Worm (Caenorhabditis elegans) whole organism, L1 larva: ENCODE results near the gene irld-14.
A peak's percentile ranks its signal among the peaks of the same experiment; 100 is the strongest.

Experiments
- C34B4.2 ChIP-seq: sonication (generic microtip); optimal IDR thresholded peaks from 2 replicates; lab custom pipeline; 2017; ENCODE audit warnings: mild to moderate bottlenecking, missing genetic modification characterization, missing compliant biosample characterization
- F16B12.6 ChIP-seq: fragments of 150-350 bp; optimal IDR thresholded peaks from 2 replicates; lab custom pipeline; 2014; ENCODE audit warnings: missing biosample characterization, missing genetic modification characterization
- aha-1 ChIP-seq: fragments of 150-350 bp; optimal IDR thresholded peaks from 2 replicates; lab custom pipeline; 2014; ENCODE audit warnings: missing biosample characterization, missing genetic modification characterization
- ceh-8 ChIP-seq: fragments of 200-800 bp; sonication (Bioruptor generic); optimal IDR thresholded peaks from 2 replicates; lab custom pipeline; 2018; ENCODE audit warnings: mild to moderate bottlenecking, missing genetic modification characterization, moderate library complexity, missing compliant biosample characterization
- ceh-82 ChIP-seq, 3 experiments: fragments of 150-350 bp in 1 of 3; sonication (generic microtip) in 2 of 3; optimal IDR thresholded peaks; 2 replicates each; lab custom pipeline; 2014 to 2017; ENCODE audit warnings: missing biosample characterization in 3 of 3, missing genetic modification characterization in 3 of 3
- dsc-1 ChIP-seq: sonication (generic microtip); optimal IDR thresholded peaks from 2 replicates; lab custom pipeline; 2016; ENCODE audit warnings: mild to moderate bottlenecking, missing genetic modification characterization, missing compliant biosample characterization
- efl-1 ChIP-seq, 4 experiments: fragments of 150-350 bp; optimal IDR thresholded peaks in 3 of 4; peaks in 1 of 4; 1 replicate in 1 of 4; 2 replicates in 3 of 4; lab custom pipeline; 2014; ENCODE audit warnings: missing biosample characterization in 2 of 4, missing genetic modification characterization in 2 of 4, missing genetic modification reagents in 2 of 4
- elt-3 ChIP-seq, 6 experiments: fragments of 150-350 bp in 1 of 6; sonication (generic microtip); optimal IDR thresholded peaks; 2 replicates each; lab custom pipeline; 2017 to 2018; ENCODE audit warnings: missing biosample characterization in 6 of 6, missing genetic modification characterization in 6 of 6, inconsistent platforms in 1 of 6
- grh-1 ChIP-seq: fragments of 200-800 bp; sonication (Bioruptor generic); IDR thresholded peaks from 2 replicates; pipeline ENCODE4 v1.3.6; 2022; ENCODE audit warnings: missing genetic modification reagents, missing genetic modification characterization, missing compliant biosample characterization
- hlh-17 ChIP-seq: fragments of 200-800 bp; sonication (Bioruptor generic); optimal IDR thresholded peaks from 2 replicates; lab custom pipeline; 2018; ENCODE audit warnings: missing genetic modification characterization, mild to moderate bottlenecking, missing compliant biosample characterization, moderate library complexity, borderline replicate concordance
- hpl-2 ChIP-seq: fragments of 150-350 bp; optimal IDR thresholded peaks from 2 replicates; lab custom pipeline; 2014; ENCODE audit warnings: missing biosample characterization, missing genetic modification reagents, missing genetic modification characterization
- irx-1 ChIP-seq: sonication (generic microtip); optimal IDR thresholded peaks from 2 replicates; lab custom pipeline; 2016; ENCODE audit warnings: missing genetic modification characterization, missing compliant biosample characterization
- lin-13 ChIP-seq: fragments of 150-350 bp; optimal IDR thresholded peaks from 2 replicates; lab custom pipeline; 2014; ENCODE audit warnings: missing biosample characterization, missing genetic modification reagents, missing genetic modification characterization
- lin-14 ChIP-seq: fragments of 200-800 bp; sonication (Bioruptor generic); optimal IDR thresholded peaks from 2 replicates; lab custom pipeline; 2018; ENCODE audit warnings: mild to moderate bottlenecking, missing genetic modification characterization, moderate library complexity, missing compliant biosample characterization
- lin-35 ChIP-seq, 2 experiments: fragments of 150-350 bp; optimal IDR thresholded peaks; 2 replicates each; lab custom pipeline; 2014; ENCODE audit warnings: missing biosample characterization in 2 of 2, missing genetic modification characterization in 2 of 2, missing genetic modification reagents in 2 of 2
- mab-9 ChIP-seq: fragments of 200-800 bp; sonication (Bioruptor generic); IDR thresholded peaks from 2 replicates; pipeline ENCODE4 v1.3.6; 2022; ENCODE audit warnings: missing genetic modification reagents, missing genetic modification characterization, missing compliant biosample characterization
- mep-1 ChIP-seq: fragments of 150-350 bp; optimal IDR thresholded peaks from 2 replicates; lab custom pipeline; 2014; ENCODE audit warnings: missing biosample characterization, missing genetic modification characterization
- nhr-237 ChIP-seq: fragments of 150-350 bp; optimal IDR thresholded peaks from 2 replicates; lab custom pipeline; 2014; ENCODE audit warnings: missing biosample characterization, missing genetic modification characterization
- nhr-28 ChIP-seq: fragments of 150-350 bp; optimal IDR thresholded peaks from 2 replicates; lab custom pipeline; 2014; ENCODE audit warnings: missing biosample characterization, missing genetic modification characterization
- nhr-47 ChIP-seq: sonication (generic microtip); optimal IDR thresholded peaks from 2 replicates; lab custom pipeline; 2016; ENCODE audit warnings: mild to moderate bottlenecking, missing genetic modification characterization, moderate library complexity, missing compliant biosample characterization
- nhr-71 ChIP-seq: sonication (generic microtip); optimal IDR thresholded peaks from 2 replicates; lab custom pipeline; 2016; ENCODE audit warnings: mild to moderate bottlenecking, missing genetic modification characterization, moderate library complexity, missing compliant biosample characterization
- nhr-77 ChIP-seq: fragments of 150-350 bp; optimal IDR thresholded peaks from 2 replicates; lab custom pipeline; 2014; ENCODE audit warnings: missing biosample characterization, missing genetic modification characterization
- nhr-85 ChIP-seq: sonication (generic microtip); peaks from one replicate; lab custom pipeline; 2016; ENCODE audit warnings: missing genetic modification characterization, inconsistent platforms, missing compliant biosample characterization
- nhr-90 ChIP-seq: sonication (generic microtip); optimal IDR thresholded peaks from 2 replicates; lab custom pipeline; 2016; ENCODE audit warnings: mild to moderate bottlenecking, missing genetic modification characterization, missing compliant biosample characterization; ENCODE audit not compliant: poor library complexity
- pag-3 ChIP-seq: sonication (generic microtip); optimal IDR thresholded peaks from 2 replicates; lab custom pipeline; 2017; ENCODE audit warnings: missing genetic modification characterization, mild to moderate bottlenecking, missing compliant biosample characterization, antibody characterized with exemption, borderline replicate concordance; ENCODE audit not compliant: insufficient read depth
- pax-3 ChIP-seq: fragments of 200-800 bp; sonication (Bioruptor generic); optimal IDR thresholded peaks from 2 replicates; lab custom pipeline; 2018; ENCODE audit warnings: mild to moderate bottlenecking, missing genetic modification characterization, moderate library complexity, missing compliant biosample characterization
- pqm-1 ChIP-seq: sonication (generic microtip); optimal IDR thresholded peaks from 3 replicates; lab custom pipeline; 2017; ENCODE audit warnings: missing biosample characterization, missing genetic modification characterization
- rnt-1 ChIP-seq: sonication (generic microtip); optimal IDR thresholded peaks from 2 replicates; lab custom pipeline; 2016; ENCODE audit warnings: mild to moderate bottlenecking, missing genetic modification characterization, moderate library complexity, missing compliant biosample characterization
- snpc-4 ChIP-seq: fragments of 150-350 bp; optimal IDR thresholded peaks from 2 replicates; lab custom pipeline; 2014; ENCODE audit warnings: missing biosample characterization, missing genetic modification characterization
- snu-23 ChIP-seq: sonication (generic microtip); optimal IDR thresholded peaks from 2 replicates; lab custom pipeline; 2016; ENCODE audit warnings: missing genetic modification characterization, missing compliant biosample characterization
- sox-4 ChIP-seq: sonication (generic microtip); optimal IDR thresholded peaks from 2 replicates; lab custom pipeline; 2016; ENCODE audit warnings: missing genetic modification characterization, missing compliant biosample characterization
- sptf-1 ChIP-seq: fragments of 150-350 bp; optimal IDR thresholded peaks from 2 replicates; lab custom pipeline; 2014; ENCODE audit warnings: missing biosample characterization, missing genetic modification characterization
- swsn-7 ChIP-seq: sonication (generic microtip); optimal IDR thresholded peaks from 2 replicates; lab custom pipeline; 2016; ENCODE audit warnings: missing genetic modification characterization, missing compliant biosample characterization
- tlp-1 ChIP-seq: fragments of 150-350 bp; optimal IDR thresholded peaks from 2 replicates; lab custom pipeline; 2014; ENCODE audit warnings: missing biosample characterization, missing genetic modification characterization
- unc-30 ChIP-seq: sonication (generic microtip); optimal IDR thresholded peaks from 2 replicates; lab custom pipeline; 2017; ENCODE audit warnings: missing biosample characterization, missing genetic modification characterization
- unc-86 ChIP-seq: sonication (generic microtip); optimal IDR thresholded peaks from 2 replicates; lab custom pipeline; 2016; ENCODE audit warnings: missing genetic modification characterization, missing compliant biosample characterization
- unc-98 ChIP-seq: fragments of 200-800 bp; sonication (Bioruptor generic); IDR thresholded peaks from 2 replicates; pipeline ENCODE4 v1.3.6; 2022; ENCODE audit warnings: missing genetic modification characterization, missing compliant biosample characterization

irld-14 gene

ce11 chrV:15011560-15011959, 15.2 kb downstream of the irld-14 start, which contains the start of gene nmr-2:
nmr-2 (minus strand) TSS chrV:15011660.
- TF ChIP-seq sox-4 (tag; lab: Kevin White, UChicago) (no peak), lin-13 (GFP tag; lab: Kevin White, UChicago) (no peak), hlh-17 (GFP tag; lab: Kevin White, UChicago) (no peak), elt-3 (tag; optimal IDR thresholded peaks at IDR 0.05; lab: Kevin White, UChicago) (no peak), snpc-4 (tag; lab: Kevin White, UChicago) (no peak), sptf-1 (tag; lab: Kevin White, UChicago) (no peak), C34B4.2 (tag; lab: Kevin White, UChicago) (no peak), irx-1 (tag; lab: Kevin White, UChicago) (no peak), nhr-90 (tag; lab: Kevin White, UChicago) (no peak), lin-35 (GFP tag; optimal IDR thresholded peaks at IDR 0.05; lab: Kevin White, UChicago) (no peak), pag-3 (no peak), nhr-71 (no peak), unc-98 (GFP tag; lab: Robert Waterston, UW) (no peak), unc-30 (no peak)

DNA sequence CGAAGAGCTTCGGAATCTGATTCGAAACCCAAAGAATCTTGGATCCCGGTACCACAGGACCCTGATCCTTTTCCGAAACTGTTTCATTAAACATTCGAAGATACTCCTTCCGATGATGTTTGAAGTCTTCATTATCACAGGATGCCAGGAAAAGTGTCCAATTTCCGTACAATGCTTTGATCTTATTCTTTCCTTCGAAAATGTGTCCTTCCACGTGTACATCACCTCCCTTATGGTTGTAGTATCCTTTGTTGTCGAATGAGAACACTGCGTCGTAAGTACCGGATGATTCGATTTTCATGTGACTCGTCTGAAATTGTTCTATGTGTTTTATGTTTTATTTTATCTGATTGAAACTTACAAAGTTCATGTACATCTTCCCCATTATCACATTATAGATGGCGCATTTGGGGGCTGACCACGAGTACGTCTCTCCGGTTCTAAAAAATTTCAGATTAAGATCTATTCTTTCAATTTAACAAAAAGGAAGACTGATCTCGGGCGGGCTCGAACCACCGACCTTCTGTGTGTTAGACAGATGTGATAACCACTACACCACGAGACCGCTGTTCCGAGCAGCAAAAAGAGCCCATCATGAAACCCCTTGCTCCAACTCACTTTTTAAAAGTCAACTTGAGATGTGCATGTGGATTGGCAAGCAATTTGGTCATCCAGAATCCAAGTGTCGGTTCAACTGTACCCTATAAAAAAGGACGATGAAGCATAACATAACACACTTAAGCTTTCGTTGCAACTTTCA, 16.4 kb downstream of the irld-14 start:
- TF ChIP-seq lin-14 (GFP tag; lab: Kevin White, UChicago), result peak; percentile 20
- TF ChIP-seq ceh-82 (tag; optimal IDR thresholded peaks at IDR 0.05; lab: Kevin White, UChicago), result no peak
- no peak for TF ChIP-seq nhr-28 (tag; lab: Kevin White, UChicago)
- TF ChIP-seq rnt-1 (tag; lab: Kevin White, UChicago), result peak; percentile 70
- TF ChIP-seq lin-35 (GFP tag; optimal IDR thresholded peaks at IDR 0.05; lab: Kevin White, UChicago), result peak in 1 of 2 experiments; percentile 18
- TF ChIP-seq nhr-71, result peak; percentile 36
- TF ChIP-seq F16B12.6 (tag; lab: Kevin White, UChicago), result no peak
- TF ChIP-seq nhr-77, result no peak
- peak; percentile 24 for TF ChIP-seq dsc-1 (tag; lab: Kevin White, UChicago)
- peak; percentile 29 for TF ChIP-seq snu-23 (GFP tag; lab: Kevin White, UChicago)
- no peak for TF ChIP-seq snpc-4 (tag; lab: Kevin White, UChicago)
- TF ChIP-seq nhr-85 (tag; lab: Kevin White, UChicago), result peak; percentile 67
- peak; percentile 12 for TF ChIP-seq nhr-47 (tag; lab: Kevin White, UChicago)
- TF ChIP-seq efl-1 (optimal IDR thresholded peaks at IDR 0.05; lab: Kevin White, UChicago), result peak in 1 of 2 experiments; percentile 15
- peak in 1 of 2 experiments; percentile 84 for TF ChIP-seq efl-1 (GFP tag; optimal IDR thresholded peaks at IDR 0.05 in 1 of 2; lab: Kevin White, UChicago)

- TF ChIP-seq mep-1 (tag; lab: Kevin White, UChicago), result no peak
- no peak for TF ChIP-seq pax-3
- no peak for TF ChIP-seq nhr-28 (tag; lab: Kevin White, UChicago)
- TF ChIP-seq unc-86, result no peak
- no peak for TF ChIP-seq ceh-82 (tag; optimal IDR thresholded peaks at IDR 0.05; lab: Kevin White, UChicago)
- TF ChIP-seq pqm-1, result no peak
- no peak for TF ChIP-seq irx-1 (tag; lab: Kevin White, UChicago)
- no peak for TF ChIP-seq unc-98 (GFP tag; lab: Robert Waterston, UW)
- no peak for TF ChIP-seq nhr-237
- no peak for TF ChIP-seq hpl-2 (GFP tag; lab: Kevin White, UChicago)
- TF ChIP-seq aha-1 (tag; lab: Kevin White, UChicago), result no peak
- TF ChIP-seq sptf-1 (tag; lab: Kevin White, UChicago), result no peak
- no peak for TF ChIP-seq mab-9 (GFP tag; lab: Robert Waterston, UW)
- no peak for TF ChIP-seq tlp-1 (tag; lab: Kevin White, UChicago)
- no peak for TF ChIP-seq grh-1 (GFP tag; lab: Robert Waterston, UW)
- no peak for TF ChIP-seq snpc-4 (tag; lab: Kevin White, UChicago)
- no peak for TF ChIP-seq swsn-7 (tag; lab: Kevin White, UChicago)
- no peak for TF ChIP-seq ceh-8 (GFP tag; lab: Kevin White, UChicago)
- no peak for TF ChIP-seq nhr-47 (tag; lab: Kevin White, UChicago)
- no peak for TF ChIP-seq rnt-1 (tag; lab: Kevin White, UChicago)
Measured at ce11 chrV:15013328-15013727, 17.0 kb downstream of the irld-14 start.
